ENCODE assay signal across 1 worm cellular context in the genomic region with DNA sequence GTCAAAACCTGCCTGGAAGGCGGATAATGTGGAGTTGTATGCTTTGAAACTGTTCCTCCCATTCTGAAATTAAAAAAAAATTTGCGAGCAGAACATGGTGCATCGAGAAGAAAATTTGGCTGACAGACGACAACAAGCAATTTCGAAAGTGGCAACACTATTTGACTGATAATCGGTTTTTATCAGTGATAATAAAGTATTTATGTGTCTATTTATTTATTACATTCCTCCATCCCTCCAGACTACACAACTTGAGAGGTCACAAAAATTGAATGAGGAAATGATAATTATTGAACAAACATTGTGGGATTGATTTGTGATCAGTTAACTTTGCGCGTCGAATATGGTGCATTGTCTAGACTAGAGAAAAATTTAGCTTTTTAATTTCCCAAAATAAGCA.
TF ChIP-seq lines count a peak whose summit lies in the region.

Gene cest-25, minus strand, starts transcription at position 63 of the 400 bp plus-strand sequence.

TF ChIP-seq in whole organism, L4 larva, 104 proteins besides CTCF, POLR2A, EP300 and RAD21 (continued from another document):
- TF ChIP-seq pqm-1 (tag; optimal IDR thresholded peaks at IDR 0.05; lab: Kevin White, UChicago) (peak; percentile 97), spr-3 (GFP tag; optimal IDR thresholded peaks at IDR 0.05; lab: Kevin White, UChicago) (no peak), lsy-2 (tag; optimal IDR thresholded peaks at IDR 0.05; lab: Kevin White, UChicago) (no peak), nhr-237 (tag; optimal IDR thresholded peaks at IDR 0.05; lab: Kevin White, UChicago) (no peak), saeg-2 (GFP tag; IDR thresholded peaks at IDR 0.05; lab: Robert Waterston, UW) (no peak), nhr-102 (tag; optimal IDR thresholded peaks at IDR 0.05; lab: Kevin White, UChicago) (peak; percentile 7), egl-43 (GFP tag; IDR thresholded peaks at IDR 0.05; lab: Robert Waterston, UW) (no peak), T26A8.4 (GFP tag; IDR thresholded peaks at IDR 0.05; lab: Robert Waterston, UW) (no peak), dmd-9 (GFP tag; IDR thresholded peaks at IDR 0.05; lab: Robert Waterston, UW) (no peak), ZK337.2 (GFP tag; IDR thresholded peaks at IDR 0.05; lab: Robert Waterston, UW) (no peak), lin-39 (tag; optimal IDR thresholded peaks at IDR 0.05; lab: Kevin White, UChicago) (no peak), egl-27 (tag; optimal IDR thresholded peaks at IDR 0.05; lab: Kevin White, UChicago) (no peak), ceh-20 (GFP tag; IDR thresholded peaks at IDR 0.05; lab: Robert Waterston, UW) (no peak), ZK546.5 (tag; optimal IDR thresholded peaks at IDR 0.05; lab: Kevin White, UChicago) (no peak)
TF ChIP-seq in whole organism, L4 larva: peak in this region for 11.
